Worm (Caenorhabditis elegans) whole organism, L4/young adult: ENCODE data around the gene tag-120.

Experiments used
- W03F9.2 ChIP-seq: fragments of 150-350 bp; optimal IDR thresholded peaks from 2 replicates; lab custom pipeline; 2014; ENCODE audit warnings: missing biosample characterization, missing genetic modification characterization
- him-1 ChIP-seq: sonication (generic microtip); optimal IDR thresholded peaks from 2 replicates; lab custom pipeline; 2016; ENCODE audit warnings: missing genotype, missing genetic modification reagents, missing genetic modification characterization, missing compliant biosample characterization

DNA sequence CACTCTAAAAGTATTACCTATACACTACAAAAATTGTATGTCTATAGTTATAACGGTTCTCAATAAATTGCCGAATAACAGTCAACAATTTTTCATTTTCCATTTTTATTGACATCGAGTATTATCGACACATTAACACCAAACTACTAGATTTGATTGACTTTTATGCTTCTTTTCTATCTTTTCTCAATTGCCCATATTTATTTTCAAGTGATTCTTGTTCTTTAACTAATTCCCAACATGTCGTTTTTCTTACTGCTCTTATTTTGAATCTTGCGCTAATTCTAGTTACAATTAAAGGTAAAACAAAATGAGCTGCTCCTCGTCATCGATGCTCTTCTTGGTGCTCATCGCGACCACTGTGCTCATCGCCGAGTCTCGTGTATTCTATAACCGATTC, 31.6 kb downstream of the tag-120 start, which contains the start of gene cthd-1:
- TF ChIP-seq W03F9.2 (no peak), him-1 (tag; lab: Kevin White, UChicago) (no peak)
